Worm (Caenorhabditis elegans): Measurements from ENCODE around the gene spp-22.
A peak's percentile ranks its signal among the peaks of the same experiment; 100 is the strongest.

spp-22 gene

ce11 chrX:7211405-7211804 lies at the start of gene spp-22:
Gene spp-22, plus strand, starts transcription at chrX:7211705.
- TF ChIP-seq dao-5 (tag; optimal IDR thresholded peaks at IDR 0.05) (no peak), him-1 (tag; optimal IDR thresholded peaks at IDR 0.05) (no peak), W03F9.2 (tag; optimal IDR thresholded peaks at IDR 0.05) (no peak)

ce11 chrX:7162764-7163163 lies 48.7 kb upstream of the spp-22 start:
- TF ChIP-seq W03F9.2 (tag; optimal IDR thresholded peaks at IDR 0.05) (no peak), dao-5 (tag; optimal IDR thresholded peaks at IDR 0.05) (no peak)

- no peak for TF ChIP-seq dao-5 (tag; optimal IDR thresholded peaks at IDR 0.05)
- TF ChIP-seq him-1 (tag; optimal IDR thresholded peaks at IDR 0.05), result no peak
- TF ChIP-seq W03F9.2 (tag; optimal IDR thresholded peaks at IDR 0.05), result no peak
Measured at ce11 chrX:7170575-7171297, 40.8 kb upstream of the spp-22 start, which contains the start of gene bar-1. Gene bar-1, minus strand, starts transcription at chrX:7170625.

DNA sequence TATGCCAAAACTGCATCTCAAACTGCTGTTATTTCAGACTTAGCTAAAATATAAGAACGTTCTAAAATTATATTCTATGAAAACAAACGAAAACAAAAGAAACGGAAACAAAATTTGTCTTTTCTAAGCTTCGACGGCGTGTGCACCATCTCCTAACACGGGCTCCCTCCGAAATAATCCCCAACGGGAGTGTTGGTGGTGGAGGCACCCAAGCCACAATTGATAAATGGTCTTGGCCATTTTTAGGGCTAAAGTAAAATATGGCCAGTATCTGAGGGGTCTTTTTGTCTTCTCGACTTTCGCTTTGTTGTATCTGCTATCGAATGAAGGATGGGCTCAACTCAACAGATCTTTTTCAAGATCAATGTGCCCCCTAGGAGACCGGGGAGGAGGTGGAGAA lies 36.1 kb upstream of the spp-22 start:
- no peak for TF ChIP-seq dao-5 (tag; optimal IDR thresholded peaks at IDR 0.05)

- TF ChIP-seq W03F9.2 (tag; optimal IDR thresholded peaks at IDR 0.05) (no peak), dao-5 (tag; optimal IDR thresholded peaks at IDR 0.05) (no peak)
Measured at ce11 chrX:7176817-7177216, 34.7 kb upstream of the spp-22 start.

ce11 chrX:7177341-7177740 lies 34.2 kb upstream of the spp-22 start, which contains the start of gene F43E12.1:
Gene F43E12.1, plus strand, starts transcription at chrX:7177641.
- no peak for TF ChIP-seq dao-5 (tag; optimal IDR thresholded peaks at IDR 0.05)
- no peak for TF ChIP-seq him-1 (tag; optimal IDR thresholded peaks at IDR 0.05)
- no peak for TF ChIP-seq W03F9.2 (tag; optimal IDR thresholded peaks at IDR 0.05)

DNA sequence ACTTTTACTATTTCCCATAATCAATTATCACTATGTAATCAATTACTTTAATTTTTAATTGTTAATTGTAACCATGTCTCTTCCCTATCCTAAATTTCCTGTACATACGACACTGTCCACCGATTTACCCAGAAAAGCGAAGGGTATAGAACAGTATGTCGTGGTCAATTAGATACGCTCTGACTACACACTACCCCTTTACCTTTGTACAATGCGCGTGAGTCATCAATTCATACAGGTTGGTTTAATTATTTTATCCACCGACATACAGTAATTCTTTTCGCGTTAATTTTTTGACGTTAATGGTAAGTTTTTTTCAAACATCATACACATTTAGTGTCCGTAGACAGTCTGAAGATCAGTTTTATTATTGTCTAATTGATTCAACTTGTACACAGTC lies 29.9 kb upstream of the spp-22 start:
- TF ChIP-seq dao-5 (tag; optimal IDR thresholded peaks at IDR 0.05), result no peak
- peak; percentile 83 for TF ChIP-seq W03F9.2 (tag; optimal IDR thresholded peaks at IDR 0.05)

DNA sequence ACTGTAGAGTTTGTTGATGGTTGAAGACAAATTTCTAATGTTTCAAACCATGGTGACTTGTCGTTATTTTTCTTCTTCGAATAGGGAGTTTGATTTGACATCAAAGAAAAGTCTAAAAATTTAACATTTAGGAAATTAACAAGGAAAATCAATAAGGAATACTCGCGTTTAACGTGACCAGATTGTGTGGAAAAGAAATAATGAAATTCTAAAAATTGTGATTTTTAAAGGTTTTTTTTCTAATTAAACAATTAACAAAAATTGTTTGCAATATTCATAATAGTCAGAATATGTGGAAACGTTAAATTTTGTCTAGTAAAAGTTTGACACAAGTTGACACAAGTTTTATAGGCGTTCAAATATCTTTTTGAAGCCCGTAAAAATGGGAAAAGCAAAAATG lies 23.9 kb upstream of the spp-22 start, which contains the start of gene C55B6.4:
C55B6.4 (minus strand) TSS at position 101 of the 400 bp plus-strand sequence.
- TF ChIP-seq him-1 (tag; optimal IDR thresholded peaks at IDR 0.05) (no peak), dao-5 (tag; optimal IDR thresholded peaks at IDR 0.05) (no peak), W03F9.2 (tag; optimal IDR thresholded peaks at IDR 0.05) (no peak)

- TF ChIP-seq him-1 (tag; optimal IDR thresholded peaks at IDR 0.05) (no peak), dao-5 (tag; optimal IDR thresholded peaks at IDR 0.05) (no peak), W03F9.2 (tag; optimal IDR thresholded peaks at IDR 0.05) (no peak)
Measured at ce11 chrX:7191882-7192281, 19.6 kb upstream of the spp-22 start, which contains the start of gene C55B6.7. Gene C55B6.7, minus strand, starts transcription at chrX:7191982.

- TF ChIP-seq W03F9.2 (tag; optimal IDR thresholded peaks at IDR 0.05) (peak; percentile 17), dao-5 (tag; optimal IDR thresholded peaks at IDR 0.05) (no peak), him-1 (tag; optimal IDR thresholded peaks at IDR 0.05) (no peak)
Measured at ce11 chrX:7193894-7194614, 17.5 kb upstream of the spp-22 start, which contains the start of gene dnj-7. Gene dnj-7, plus strand, starts transcription at chrX:7194564.

DNA sequence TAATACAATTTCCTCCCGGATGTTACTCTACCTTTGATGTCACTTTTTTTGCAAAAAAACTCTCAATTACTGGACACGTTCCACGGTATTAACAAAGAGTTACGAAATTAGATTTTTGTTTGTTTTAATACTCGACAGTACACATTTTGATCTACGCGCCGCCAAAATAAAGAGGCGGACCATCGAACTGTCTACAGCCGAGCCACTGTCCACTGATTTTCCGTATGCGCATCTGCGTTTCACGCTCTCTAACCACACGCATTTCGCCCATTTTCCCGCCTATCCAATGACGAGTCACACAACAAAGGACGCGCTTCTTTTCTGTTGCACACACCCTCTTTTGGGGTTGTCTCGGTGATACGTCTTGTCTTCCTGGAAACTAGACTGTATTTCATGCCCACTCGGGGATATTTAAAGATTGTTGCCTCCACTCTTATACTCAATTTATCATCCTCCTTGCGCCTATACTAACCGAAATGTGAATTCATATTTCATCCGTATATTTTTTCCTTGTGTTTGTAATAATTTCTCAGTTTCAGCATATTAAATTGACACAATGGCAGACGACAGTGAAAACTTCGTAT lies 11.6 kb upstream of the spp-22 start, which contains the start of gene C55B6.1:
C55B6.1 (plus strand) TSS at position 534 of the 584 bp plus-strand sequence.
- TF ChIP-seq dao-5 (tag; optimal IDR thresholded peaks at IDR 0.05) (no peak), him-1 (tag; optimal IDR thresholded peaks at IDR 0.05) (no peak), W03F9.2 (tag; optimal IDR thresholded peaks at IDR 0.05) (no peak)

ce11 chrX:7200475-7200874 lies 11.0 kb upstream of the spp-22 start:
- no peak for TF ChIP-seq him-1 (tag; optimal IDR thresholded peaks at IDR 0.05)
- TF ChIP-seq dao-5 (tag; optimal IDR thresholded peaks at IDR 0.05), result no peak
- no peak for TF ChIP-seq W03F9.2 (tag; optimal IDR thresholded peaks at IDR 0.05)

DNA sequence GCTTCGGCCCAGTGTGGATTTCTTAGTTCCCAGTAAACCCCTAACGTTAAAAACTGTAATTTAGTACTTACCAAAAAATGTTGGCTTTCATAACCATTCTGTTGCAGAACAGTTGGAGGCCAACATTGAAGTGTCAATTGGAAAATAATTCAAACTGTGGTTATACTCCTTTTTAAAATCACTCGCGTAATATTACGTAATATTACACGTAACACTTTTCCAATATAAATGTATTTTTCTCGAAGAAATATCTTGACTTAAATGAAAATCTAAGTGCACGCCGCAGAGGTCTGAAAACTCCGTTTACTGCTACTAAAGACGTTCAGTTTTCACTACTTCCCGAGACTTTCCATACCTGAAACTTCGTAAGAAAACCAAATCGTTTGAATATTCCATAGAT lies 7.3 kb upstream of the spp-22 start:
- TF ChIP-seq W03F9.2 (tag; optimal IDR thresholded peaks at IDR 0.05) (no peak), him-1 (tag; optimal IDR thresholded peaks at IDR 0.05) (no peak), dao-5 (tag; optimal IDR thresholded peaks at IDR 0.05) (no peak)

- TF ChIP-seq him-1 (tag; optimal IDR thresholded peaks at IDR 0.05) (no peak), dao-5 (tag; optimal IDR thresholded peaks at IDR 0.05) (no peak), W03F9.2 (tag; optimal IDR thresholded peaks at IDR 0.05) (no peak)
Measured at ce11 chrX:7205195-7205594, 6.3 kb upstream of the spp-22 start, which contains the start of gene C55B6.5. Gene C55B6.5, minus strand, starts transcription at chrX:7205295.
